Fruit fly (Drosophila melanogaster) whole organism, embryonic: ENCODE results near the gene Slu7.

Experiments used
- Adf1 ChIP-seq: fragments of 200-800 bp; sonication (Bioruptor generic); IDR thresholded peaks from 2 replicates; pipeline ENCODE4 v1.3.6; 2022; ENCODE audit warnings: missing biosample characterization, missing genetic modification characterization
- Aef1 ChIP-seq: fragments of 200-800 bp; sonication (Bioruptor generic); IDR thresholded peaks from 3 replicates; pipeline ENCODE4 v1.3.6; 2022; ENCODE audit warnings: missing biosample characterization, missing genetic modification characterization
- CG10209 ChIP-seq: fragments of 200-800 bp; sonication (Bioruptor generic); optimal IDR thresholded peaks from 3 replicates; lab custom pipeline; 2017; ENCODE audit warnings: missing biosample characterization, mild to moderate bottlenecking, missing genetic modification characterization, missing genetic modification reagents
- CG10979 ChIP-seq: fragments of 200-800 bp; sonication (Bioruptor generic); optimal IDR thresholded peaks from 2 replicates; lab custom pipeline; 2018; ENCODE audit warnings: missing biosample characterization, mild to moderate bottlenecking, missing genetic modification characterization, moderate library complexity
- CG11696 ChIP-seq: fragments of 200-800 bp; sonication (Bioruptor generic); IDR thresholded peaks from 2 replicates; pipeline ENCODE4 v1.3.6; 2022; ENCODE audit warnings: missing biosample characterization, missing genetic modification characterization
- CG12071 ChIP-seq: fragments of 200-800 bp; sonication (Bioruptor generic); optimal IDR thresholded peaks from 3 replicates; lab custom pipeline; 2018; ENCODE audit warnings: missing biosample characterization, mild to moderate bottlenecking, missing genetic modification characterization
- CG15073 ChIP-seq: fragments of 200-800 bp; sonication (Bioruptor generic); optimal IDR thresholded peaks from 2 replicates; lab custom pipeline; 2016; ENCODE audit warnings: missing biosample characterization, missing genetic modification characterization
- CG15479 ChIP-seq: fragments of 200-800 bp; sonication (Bioruptor generic); optimal IDR thresholded peaks from 3 replicates; lab custom pipeline; 2019; ENCODE audit warnings: missing biosample characterization, mild to moderate bottlenecking, missing genetic modification characterization, moderate library complexity
- CG1603 ChIP-seq: fragments of 200-800 bp; sonication (Bioruptor generic); optimal IDR thresholded peaks from 2 replicates; lab custom pipeline; 2019; ENCODE audit warnings: missing biosample characterization, mild to moderate bottlenecking, missing genetic modification characterization, moderate library complexity
- CG2678 ChIP-seq: fragments of 200-800 bp; sonication (Bioruptor generic); optimal IDR thresholded peaks from 3 replicates; lab custom pipeline; 2019; ENCODE audit warnings: missing biosample characterization, mild to moderate bottlenecking, missing genetic modification characterization, moderate library complexity
- CG34376 ChIP-seq: fragments of 200-800 bp; sonication (Bioruptor generic); optimal IDR thresholded peaks from 2 replicates; lab custom pipeline; 2018; ENCODE audit warnings: missing biosample characterization, mild to moderate bottlenecking, missing genetic modification characterization
- CG42726 ChIP-seq: fragments of 200-800 bp; sonication (Bioruptor generic); IDR thresholded peaks from 2 replicates; pipeline ENCODE4 v1.3.6; 2022; ENCODE audit warnings: missing biosample characterization, missing genetic modification characterization; ENCODE audit not compliant: partially characterized antibody
- CG4424 ChIP-seq: fragments of 200-800 bp; sonication (Bioruptor generic); optimal IDR thresholded peaks from 3 replicates; lab custom pipeline; 2016; ENCODE audit warnings: missing biosample characterization, missing genetic modification characterization
- CG5953 ChIP-seq: fragments of 200-800 bp; sonication (Bioruptor generic); IDR thresholded peaks from 2 replicates; pipeline ENCODE4 v1.3.6; 2022; ENCODE audit warnings: missing biosample characterization, missing genetic modification characterization
- CG6689 ChIP-seq: fragments of 200-800 bp; sonication (Bioruptor generic); IDR thresholded peaks from 2 replicates; pipeline ENCODE4 v1.3.6; 2022; ENCODE audit warnings: missing biosample characterization, missing genetic modification characterization
- CG8290 ChIP-seq, 3 experiments: fragments of 200-800 bp; sonication (Bioruptor generic); optimal IDR thresholded peaks; 2 replicates each; lab custom pipeline; 2016 to 2019; ENCODE audit warnings: missing biosample characterization in 3 of 3, missing genetic modification characterization in 3 of 3, mild to moderate bottlenecking in 2 of 3, moderate library complexity in 1 of 3
- Ets65A ChIP-seq: fragments of 200-800 bp; sonication (Bioruptor generic); peaks from one replicate; lab custom pipeline; 2016; ENCODE audit warnings: missing biosample characterization, missing genetic modification characterization
- HLHmδ ChIP-seq: fragments of 200-800 bp; sonication (Bioruptor generic); optimal IDR thresholded peaks from 2 replicates; lab custom pipeline; 2018; ENCODE audit warnings: missing biosample characterization, mild to moderate bottlenecking, missing genetic modification characterization, moderate library complexity
- Hey ChIP-seq: fragments of 200-800 bp; sonication (Bioruptor generic); optimal IDR thresholded peaks from 3 replicates; lab custom pipeline; 2018; ENCODE audit warnings: missing biosample characterization, mild to moderate bottlenecking, missing genetic modification characterization
- Hr39 ChIP-seq: fragments of >200 bp; optimal IDR thresholded peaks from 2 replicates; lab custom pipeline; 2017
- Kr ChIP-seq: fragments of 200-800 bp; sonication (Bioruptor generic); optimal IDR thresholded peaks from 2 replicates; lab custom pipeline; 2017; ENCODE audit warnings: missing biosample characterization, mild to moderate bottlenecking, missing genetic modification characterization
- Lpt ChIP-seq: fragments of >200 bp; optimal IDR thresholded peaks from 2 replicates; lab custom pipeline; 2018; ENCODE audit warnings: missing biosample characterization, missing genetic modification characterization
- MTF-1 ChIP-seq: fragments of 200-800 bp; sonication (Bioruptor generic); optimal IDR thresholded peaks from 2 replicates; lab custom pipeline; 2018; ENCODE audit warnings: missing biosample characterization, mild to moderate bottlenecking, missing genetic modification characterization, borderline replicate concordance
- Med ChIP-seq: fragments of 200-800 bp; sonication (Bioruptor generic); peaks from one replicate; lab custom pipeline; 2016; ENCODE audit warnings: missing biosample characterization, missing genetic modification characterization, mild to moderate bottlenecking, inconsistent platforms, moderate library complexity
- Nf-YC ChIP-seq: fragments of 200-800 bp; optimal IDR thresholded peaks from 3 replicates; lab custom pipeline; 2019; ENCODE audit warnings: missing biosample characterization, mild to moderate bottlenecking, missing genetic modification characterization, moderate library complexity
- Sry-δ ChIP-seq: fragments of 200-800 bp; sonication (Bioruptor generic); optimal IDR thresholded peaks from 2 replicates; lab custom pipeline; 2016; ENCODE audit warnings: missing biosample characterization, missing genetic modification characterization
- Tbp ChIP-seq: fragments of >200 bp; optimal IDR thresholded peaks from 2 replicates; lab custom pipeline; 2018; ENCODE audit warnings: missing biosample characterization, missing genetic modification characterization
- Trl ChIP-seq, 3 experiments: fragments of >200 bp in 2 of 3; fragments of 200-800 bp in 1 of 3; sonication (Bioruptor generic) in 1 of 3; optimal IDR thresholded peaks; 2 replicates in 1 of 3; 3 replicates in 2 of 3; lab custom pipeline; 2016 to 2017; ENCODE audit warnings: missing biosample characterization in 1 of 3, missing genetic modification characterization in 1 of 3
- Vsx1 ChIP-seq: fragments of 200-800 bp; sonication (Bioruptor generic); optimal IDR thresholded peaks from 2 replicates; lab custom pipeline; 2017; ENCODE audit warnings: missing biosample characterization, mild to moderate bottlenecking, missing genetic modification characterization, missing genetic modification reagents
- ase ChIP-seq: fragments of 200-800 bp; sonication (Bioruptor generic); IDR thresholded peaks from 3 replicates; pipeline ENCODE4 v1.3.6; 2022; ENCODE audit warnings: missing biosample characterization, missing genetic modification characterization
- br ChIP-seq: fragments of >200 bp; optimal IDR thresholded peaks from 2 replicates; lab custom pipeline; 2017
- bsh ChIP-seq, 2 experiments: fragments of 200-800 bp; sonication (Bioruptor generic); optimal IDR thresholded peaks; 2 replicates each; lab custom pipeline; 2017 to 2018; ENCODE audit warnings: mild to moderate bottlenecking in 2 of 2, missing biosample characterization in 2 of 2, missing genetic modification characterization in 2 of 2, moderate library complexity in 1 of 2
- cg ChIP-seq: fragments of 200-800 bp; sonication (Bioruptor generic); optimal IDR thresholded peaks from 3 replicates; lab custom pipeline; 2019; ENCODE audit warnings: missing biosample characterization, mild to moderate bottlenecking, missing genetic modification characterization, moderate library complexity
- chinmo ChIP-seq: fragments of 200-800 bp; sonication (Bioruptor generic); IDR thresholded peaks from 4 replicates; pipeline ENCODE4 v1.3.6; 2022; ENCODE audit warnings: missing biosample characterization, missing genetic modification characterization; ENCODE audit not compliant: partially characterized antibody
- crc ChIP-seq: fragments of 200-800 bp; sonication (Bioruptor generic); optimal IDR thresholded peaks from 2 replicates; lab custom pipeline; 2016; ENCODE audit warnings: missing biosample characterization, missing genetic modification characterization
- crp ChIP-seq, 2 experiments: fragments of 200-800 bp; sonication (Bioruptor generic); optimal IDR thresholded peaks; 2 replicates in 1 of 2; 3 replicates in 1 of 2; lab custom pipeline; 2017; ENCODE audit warnings: missing biosample characterization in 2 of 2, missing genetic modification characterization in 2 of 2, mild to moderate bottlenecking in 1 of 2, moderate library complexity in 1 of 2
- da ChIP-seq: fragments of 200-800 bp; sonication (Bioruptor generic); optimal IDR thresholded peaks from 2 replicates; lab custom pipeline; 2016; ENCODE audit warnings: missing biosample characterization, missing genetic modification characterization
- dati ChIP-seq: fragments of 200-800 bp; sonication (Bioruptor generic); IDR thresholded peaks from 2 replicates; pipeline ENCODE4 v1.3.6; 2022; ENCODE audit warnings: missing biosample characterization, missing genetic modification characterization
- dysf ChIP-seq: fragments of 200-800 bp; sonication (Bioruptor generic); IDR thresholded peaks from 3 replicates; pipeline ENCODE4 v1.3.6; 2022; ENCODE audit warnings: missing biosample characterization, missing genetic modification characterization
- eve ChIP-seq, 2 experiments: fragments of >200 bp; optimal IDR thresholded peaks; 2 replicates each; lab custom pipeline; 2017; ENCODE audit warnings: missing biosample characterization in 2 of 2, missing genetic modification characterization in 2 of 2
- fd64A ChIP-seq: fragments of 200-800 bp; sonication (Bioruptor generic); optimal IDR thresholded peaks from 3 replicates; lab custom pipeline; 2018; ENCODE audit warnings: missing biosample characterization, mild to moderate bottlenecking, missing genetic modification characterization
- fd96Cb ChIP-seq: fragments of 200-800 bp; sonication (Bioruptor generic); optimal IDR thresholded peaks from 2 replicates; lab custom pipeline; 2018; ENCODE audit warnings: missing biosample characterization, mild to moderate bottlenecking, missing genetic modification characterization, moderate library complexity
- gt ChIP-seq: fragments of 200-800 bp; sonication (Bioruptor generic); IDR thresholded peaks from 2 replicates; pipeline ENCODE4 v1.3.6; 2022; ENCODE audit warnings: missing biosample characterization, missing genetic modification characterization
- kah ChIP-seq: fragments of 200-800 bp; sonication (Bioruptor generic); optimal IDR thresholded peaks from 2 replicates; lab custom pipeline; 2018; ENCODE audit warnings: missing biosample characterization, mild to moderate bottlenecking, missing genetic modification characterization
- kay ChIP-seq: fragments of 200-800 bp; sonication (Bioruptor generic); optimal IDR thresholded peaks from 2 replicates; lab custom pipeline; 2016; ENCODE audit warnings: missing biosample characterization, missing genetic modification characterization
- lov ChIP-seq, 2 experiments: fragments of 200-800 bp in 1 of 2; fragments of >200 bp in 1 of 2; sonication (Bioruptor generic) in 1 of 2; IDR thresholded peaks in 1 of 2; optimal IDR thresholded peaks in 1 of 2; 2 replicates in 1 of 2; 3 replicates in 1 of 2; pipeline versions ENCODE4 v1.3.6 to Lab custom; 2017 to 2022; ENCODE audit warnings: missing biosample characterization in 1 of 2, missing genetic modification characterization in 1 of 2
- mirr ChIP-seq: fragments of 200-800 bp; sonication (Bioruptor generic); optimal IDR thresholded peaks from 3 replicates; lab custom pipeline; 2018; ENCODE audit warnings: missing biosample characterization, mild to moderate bottlenecking, missing genetic modification characterization
- nerfin-1 ChIP-seq: fragments of 200-800 bp; sonication (Bioruptor generic); optimal IDR thresholded peaks from 3 replicates; lab custom pipeline; 2019; ENCODE audit warnings: missing biosample characterization, mild to moderate bottlenecking, missing genetic modification characterization, moderate library complexity
- stc ChIP-seq: fragments of 200-800 bp; sonication (Bioruptor generic); IDR thresholded peaks from 2 replicates; pipeline ENCODE4 v1.3.6; 2022; ENCODE audit warnings: missing biosample characterization, missing genetic modification characterization
- sug ChIP-seq: fragments of 200-800 bp; optimal IDR thresholded peaks from 2 replicates; lab custom pipeline; 2019; ENCODE audit warnings: missing biosample characterization, mild to moderate bottlenecking, missing genetic modification characterization, moderate library complexity
- twi ChIP-seq: fragments of 200-800 bp; optimal IDR thresholded peaks from 2 replicates; lab custom pipeline; 2019; ENCODE audit warnings: missing biosample characterization, mild to moderate bottlenecking, missing genetic modification characterization, moderate library complexity

The Slu7 gene

DNA sequence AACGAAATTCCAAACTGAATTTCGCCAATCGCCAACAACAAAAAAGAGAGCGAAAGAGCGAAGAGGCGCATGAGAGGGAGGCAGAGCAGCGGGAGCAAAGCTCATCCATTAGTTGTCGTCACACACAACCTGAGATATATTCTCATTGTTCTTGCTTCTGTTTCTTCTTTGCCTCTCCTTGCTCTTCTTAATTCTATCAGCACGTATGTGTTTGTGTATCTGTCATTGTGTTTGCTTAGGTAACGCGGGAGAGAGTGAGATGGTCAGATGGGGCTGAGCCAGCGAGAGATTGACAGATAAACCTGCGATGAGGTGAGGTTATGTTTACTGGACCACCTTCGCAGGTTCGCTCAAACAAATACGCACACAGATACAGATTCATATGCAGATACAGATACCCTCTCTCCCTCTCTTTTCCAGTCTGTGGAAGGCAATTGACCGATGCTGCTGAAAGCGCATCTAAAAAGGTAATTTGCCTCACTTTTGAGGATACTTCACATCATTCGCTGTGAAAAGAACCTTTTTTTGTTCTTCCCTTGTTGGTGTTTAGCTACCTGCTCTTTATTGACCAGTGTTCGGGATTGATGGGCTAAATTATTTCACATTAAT, 35.2 kb upstream of the Slu7 start (continued):
- TF ChIP-seq Lpt (GFP tag; lab: Kevin White, UChicago) (no peak), CG34376 (GFP tag; lab: Kevin White, UChicago) (peak; percentile 38), CG2678 (peak; percentile 10), Trl (optimal IDR thresholded peaks at IDR 0.05; lab: Kevin White, UChicago) (peak; percentile 51 to 84), Trl (GFP tag; optimal IDR thresholded peaks at IDR 0.05; lab: Kevin White, UChicago) (no peak), stc (0 out of 2 replicates have a peak, but pooled peaks have one; percentile 14), CG42726 (GFP tag; lab: Robert Waterston, UW) (no peak), CG10979 (tag; lab: Kevin White, UChicago) (peak; percentile 8), Kr (peak; percentile 70), Nf-YC (tag; lab: Kevin White, UChicago) (no peak), CG4424 (no peak), chinmo (GFP tag; lab: Robert Waterston, UW) (peak; percentile 79; the same call in 2 of the 4 replicates), lov (optimal IDR thresholded peaks at IDR 0.05; lab: Kevin White, UChicago) (no peak), lov (GFP tag; IDR thresholded peaks at IDR 0.05; lab: Robert Waterston, UW) (0 out of 3 replicates have a peak, but pooled peaks have one; percentile 55), Ets65A (GFP tag; lab: Kevin White, UChicago) (peak; percentile 49), Sry-δ (no peak), Med (peak; percentile 59), br (lab: Kevin White, UChicago) (no peak), HLHmδ (peak; percentile 78), CG12071 (GFP tag; lab: Kevin White, UChicago) (peak; percentile 43), Hey (no peak), CG15479 (peak; percentile 94), kay (GFP tag; lab: Kevin White, UChicago) (no peak), dati (GFP tag; lab: Robert Waterston, UW) (no peak), ase (GFP tag; lab: Robert Waterston, UW) (no peak), nerfin-1 (tag; lab: Kevin White, UChicago) (peak; percentile 10), mirr (GFP tag; lab: Kevin White, UChicago) (peak; percentile 61), da (GFP tag; lab: Kevin White, UChicago) (no peak), Aef1 (GFP tag; lab: Robert Waterston, UW) (no peak), crc (GFP tag; lab: Kevin White, UChicago) (no peak), sug (tag; lab: Kevin White, UChicago) (peak; percentile 77), kah (GFP tag; lab: Kevin White, UChicago) (no peak), Hr39 (lab: Kevin White, UChicago) (no peak), fd64A (GFP tag; lab: Kevin White, UChicago) (no peak), CG6689 (GFP tag; lab: Robert Waterston, UW) (peak; percentile 33; the same call in 1 of the 2 replicates), Vsx1 (peak; percentile 13), CG8290 (GFP tag; optimal IDR thresholded peaks at IDR 0.05; lab: Kevin White, UChicago) (no peak), CG8290 (tag; optimal IDR thresholded peaks at IDR 0.05; lab: Kevin White, UChicago) (peak in 1 of 2 experiments; percentile 38), MTF-1 (GFP tag; lab: Kevin White, UChicago) (peak; percentile 0), CG5953 (GFP tag; lab: Robert Waterston, UW) (no peak)

DNA sequence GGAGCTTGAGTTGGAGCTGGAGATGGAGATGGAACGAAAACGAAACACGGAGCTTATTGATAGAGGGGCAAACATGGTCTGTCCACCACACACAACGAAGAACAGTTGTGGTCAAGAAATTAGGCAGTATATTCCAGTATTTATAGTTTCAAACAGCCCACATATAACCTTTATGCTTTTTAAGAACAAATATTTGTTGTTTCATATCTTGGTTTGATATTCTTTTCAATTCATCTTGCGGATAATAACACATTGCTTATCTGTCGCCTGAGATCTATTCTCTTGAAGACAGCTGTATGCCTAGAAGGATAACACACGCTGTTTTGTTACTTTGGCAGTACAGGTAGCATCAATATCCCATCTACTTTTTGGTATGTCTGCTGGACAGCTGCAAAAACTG, 34.0 kb upstream of the Slu7 start:
- TF ChIP-seq dysf: no peak
- TF ChIP-seq cg (GFP tag; lab: Kevin White, UChicago): no peak
- TF ChIP-seq eve (GFP tag; optimal IDR thresholded peaks at IDR 0.05; lab: Kevin White, UChicago): no peak
- TF ChIP-seq twi (tag; lab: Kevin White, UChicago): no peak
- peak; percentile 35 for TF ChIP-seq Med
- no peak for TF ChIP-seq Tbp (GFP tag; lab: Kevin White, UChicago)
- no peak for TF ChIP-seq CG15073
- no peak for TF ChIP-seq gt
- no peak for TF ChIP-seq fd96Cb (tag; lab: Kevin White, UChicago)
- 0 out of 2 replicates have a peak, but pooled peaks have one; percentile 52 for TF ChIP-seq CG11696 (GFP tag; lab: Robert Waterston, UW)
- TF ChIP-seq Adf1 (GFP tag; lab: Robert Waterston, UW): no peak
- TF ChIP-seq bsh (GFP tag; optimal IDR thresholded peaks at IDR 0.05; lab: Kevin White, UChicago): peak in 1 of 2 experiments; percentile 22
- no peak for TF ChIP-seq crp (GFP tag; optimal IDR thresholded peaks at IDR 0.05; lab: Kevin White, UChicago)
- TF ChIP-seq CG10209 (GFP tag; lab: Kevin White, UChicago): no peak
- TF ChIP-seq CG1603 (tag; lab: Kevin White, UChicago): peak; percentile 9
